Worm (Caenorhabditis elegans) whole organism, L1 larva: ENCODE results near the gene nifk-1.

Source experiments
- aly-2 ChIP-seq: fragments of 150-350 bp; optimal IDR thresholded peaks from 2 replicates; lab custom pipeline; 2014; ENCODE audit warnings: missing biosample characterization, missing genetic modification characterization
- fos-1 ChIP-seq: fragments of 150-350 bp; optimal IDR thresholded peaks from 2 replicates; lab custom pipeline; 2014; ENCODE audit warnings: missing biosample characterization, missing genetic modification characterization
- nhr-77 ChIP-seq: fragments of 150-350 bp; optimal IDR thresholded peaks from 2 replicates; lab custom pipeline; 2014; ENCODE audit warnings: missing biosample characterization, missing genetic modification characterization
- snpc-4 ChIP-seq: fragments of 150-350 bp; optimal IDR thresholded peaks from 2 replicates; lab custom pipeline; 2014; ENCODE audit warnings: missing biosample characterization, missing genetic modification characterization
- unc-62 ChIP-seq: fragments of 150-350 bp; optimal IDR thresholded peaks from 2 replicates; lab custom pipeline; 2014; ENCODE audit warnings: missing biosample characterization, missing genetic modification reagents, missing genetic modification characterization

ce11 chrIII:4723922-4724321 lies 30.8 kb upstream of the nifk-1 start:
- TF ChIP-seq snpc-4 (tag; lab: Kevin White, UChicago) (no peak), nhr-77 (tag; lab: Kevin White, UChicago) (no peak), fos-1 (no peak), aly-2 (tag; lab: Kevin White, UChicago) (no peak), unc-62 (no peak)
